Worm (Caenorhabditis elegans) whole organism, late embryonic: ENCODE data around the gene igeg-2.

ENCODE experiments used
- F13H6.1 ChIP-seq: sonication (generic microtip); optimal IDR thresholded peaks from 2 replicates; lab custom pipeline; 2016; ENCODE audit warnings: missing genetic modification characterization, missing compliant biosample characterization
- ahr-1 ChIP-seq: sonication (generic microtip); optimal IDR thresholded peaks from 2 replicates; lab custom pipeline; 2016; ENCODE audit warnings: missing genetic modification characterization, missing compliant biosample characterization
- ama-1 ChIP-seq: fragments of 150-350 bp; optimal IDR thresholded peaks from 2 replicates; lab custom pipeline; 2014
- ceh-19 ChIP-seq: fragments of 200-800 bp; sonication (Bioruptor generic); optimal IDR thresholded peaks from 2 replicates; lab custom pipeline; 2018; ENCODE audit warnings: mild to moderate bottlenecking, missing genetic modification characterization, missing compliant biosample characterization
- ceh-24 ChIP-seq: sonication (generic microtip); optimal IDR thresholded peaks from 2 replicates; lab custom pipeline; 2016; ENCODE audit warnings: mild to moderate bottlenecking, missing genetic modification characterization, missing compliant biosample characterization
- ceh-9 ChIP-seq: sonication (generic microtip); optimal IDR thresholded peaks from 2 replicates; lab custom pipeline; 2016; ENCODE audit warnings: mild to moderate bottlenecking, missing genetic modification characterization, inconsistent platforms, missing compliant biosample characterization
- pag-3 ChIP-seq: sonication (generic microtip); optimal IDR thresholded peaks from 2 replicates; lab custom pipeline; 2016; ENCODE audit warnings: missing compliant biosample characterization, missing genetic modification characterization, borderline replicate concordance
- pha-4 ChIP-seq: fragments of 150-350 bp; optimal IDR thresholded peaks from 2 replicates; lab custom pipeline; 2018; ENCODE audit warnings: missing biosample characterization, missing genetic modification reagents, missing genetic modification characterization
- sox-4 ChIP-seq: sonication (generic microtip); optimal IDR thresholded peaks from 2 replicates; lab custom pipeline; 2017; ENCODE audit warnings: mild to moderate bottlenecking, missing genetic modification characterization, inconsistent platforms, missing compliant biosample characterization
- tbx-7 ChIP-seq: sonication (generic microtip); optimal IDR thresholded peaks from 2 replicates; lab custom pipeline; 2016; ENCODE audit warnings: missing genotype, missing genetic modification characterization, missing compliant biosample characterization
- ttx-3 ChIP-seq: sonication (generic microtip); optimal IDR thresholded peaks from 2 replicates; lab custom pipeline; 2016; ENCODE audit warnings: missing genetic modification reagents, missing genetic modification characterization, missing compliant biosample characterization
- unc-86 ChIP-seq: sonication (generic microtip); optimal IDR thresholded peaks from 2 replicates; lab custom pipeline; 2016; ENCODE audit warnings: missing genetic modification characterization, missing compliant biosample characterization

DNA sequence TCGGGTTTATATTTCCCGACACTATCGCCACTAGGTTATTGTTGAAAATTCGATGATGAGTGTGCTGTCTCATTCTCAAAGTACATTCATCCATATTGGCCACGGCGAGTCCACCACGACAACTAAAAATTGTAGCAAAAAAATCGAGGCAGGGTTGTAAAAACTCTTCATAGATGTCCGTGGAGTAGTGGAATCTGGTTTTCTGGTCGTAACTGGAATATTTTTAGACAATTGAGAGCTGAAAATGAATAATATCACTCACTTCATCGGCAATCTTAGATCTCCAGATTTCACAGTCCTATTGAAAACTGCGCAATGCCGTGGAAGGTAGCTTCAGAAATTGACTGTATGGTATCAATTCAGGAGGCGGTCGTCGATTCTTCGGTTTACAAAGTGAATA lies 10.9 kb downstream of the igeg-2 start:
- TF ChIP-seq ceh-19 (GFP tag; lab: Kevin White, UChicago) (no peak), ttx-3 (no peak), ceh-24 (tag; lab: Kevin White, UChicago) (no peak), ceh-9 (tag; lab: Kevin White, UChicago) (no peak), F13H6.1 (tag; lab: Kevin White, UChicago) (no peak), pha-4 (tag; lab: Kevin White, UChicago) (no peak), sox-4 (tag; lab: Kevin White, UChicago) (no peak), pag-3 (no peak), ama-1 (lab: Kevin White, UChicago) (no peak), unc-86 (tag; lab: Kevin White, UChicago) (no peak), tbx-7 (tag; lab: Kevin White, UChicago) (no peak), ahr-1 (tag; lab: Kevin White, UChicago) (no peak)
